Fruit fly (Drosophila melanogaster): Measurements from ENCODE around the gene wge.

DNA sequence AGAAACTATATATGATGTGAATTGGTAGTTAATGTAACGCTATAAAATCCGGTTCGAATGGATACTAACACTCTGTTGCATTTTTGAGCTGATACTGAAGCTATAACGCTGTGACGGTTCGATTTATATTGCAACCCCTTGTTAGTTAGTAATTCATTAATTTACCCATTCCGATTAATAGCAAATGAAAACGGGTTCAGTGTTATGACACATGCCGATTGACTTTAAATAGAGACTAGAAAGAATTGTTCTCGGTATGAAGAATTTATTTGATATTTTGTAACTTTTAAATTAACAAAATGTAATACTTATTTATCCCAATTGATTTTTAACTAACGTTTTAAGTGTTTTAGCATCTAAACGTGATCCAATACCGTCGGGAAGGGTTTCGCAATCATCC is 47.7 kb upstream of the wge start, which contains the start of gene CG43091:
- TF ChIP-seq CG5204 (GFP tag; optimal IDR thresholded peaks at IDR 0.05) (no peak), CG12768 (GFP tag; optimal IDR thresholded peaks at IDR 0.05) (no peak)
